Worm (Caenorhabditis elegans) whole organism, young adult: ENCODE data around the gene mcm-3AP.
A peak's percentile ranks its signal among the peaks of the same experiment; 100 is the strongest.
"Not testable (repeated sequence)": the region's sequence is repeated elsewhere in the genome, so short reads cannot be mapped to it uniquely, and the experiment has no call there.

Source experiments
- B0019.2 ChIP-seq: fragments of 200-800 bp; sonication (Bioruptor generic); conservative IDR thresholded peaks from 2 replicates; pipeline ENCODE4 v1.3.6; 2022; ENCODE audit warnings: missing genetic modification reagents, missing genetic modification characterization, missing compliant biosample characterization
- B0035.1 ChIP-seq: sonication (generic microtip); optimal IDR thresholded peaks from 2 replicates; lab custom pipeline; 2016; ENCODE audit warnings: missing genetic modification characterization, mild to moderate bottlenecking, missing compliant biosample characterization, missing genotype, missing genetic modification reagents
- D2030.7 ChIP-seq: fragments of 200-800 bp; sonication (Bioruptor generic); IDR thresholded peaks from 2 replicates; pipeline ENCODE4 v1.3.6; 2022; ENCODE audit warnings: missing genetic modification reagents, missing genetic modification characterization, missing compliant biosample characterization
- F37B4.10 ChIP-seq: fragments of 200-800 bp; sonication (Bioruptor generic); IDR thresholded peaks from 2 replicates; pipeline ENCODE4 v1.3.6; 2022; ENCODE audit warnings: missing genetic modification characterization, missing compliant biosample characterization
- F39B2.1 ChIP-seq: fragments of 200-800 bp; sonication (Bioruptor generic); IDR thresholded peaks from 2 replicates; pipeline ENCODE4 v1.3.6; 2022; ENCODE audit warnings: missing genetic modification reagents, missing genetic modification characterization, missing compliant biosample characterization
- F49E8.2 ChIP-seq: sonication (generic microtip); optimal IDR thresholded peaks from 3 replicates; lab custom pipeline; 2017; ENCODE audit warnings: missing genetic modification characterization, mild to moderate bottlenecking, missing compliant biosample characterization, antibody characterized with exemption, moderate library complexity; ENCODE audit not compliant: insufficient read depth
- Y53F4B.3 ChIP-seq: fragments of 200-800 bp; sonication (Bioruptor generic); IDR thresholded peaks from 2 replicates; pipeline ENCODE4 v1.3.6; 2022; ENCODE audit warnings: missing genetic modification reagents, missing genetic modification characterization, missing compliant biosample characterization
- Y53G8AR.9 ChIP-seq: fragments of 200-800 bp; sonication (Bioruptor generic); conservative IDR thresholded peaks from 2 replicates; pipeline ENCODE4 v1.3.6; 2022; ENCODE audit warnings: missing genetic modification reagents, missing genetic modification characterization, missing compliant biosample characterization
- Y79H2A.3 ChIP-seq: fragments of 200-800 bp; sonication (Bioruptor generic); conservative IDR thresholded peaks from 2 replicates; pipeline ENCODE4 v1.3.6; 2022; ENCODE audit warnings: missing genetic modification reagents, missing genetic modification characterization, missing compliant biosample characterization
- ama-1 ChIP-seq, 3 experiments: fragments of 150-350 bp in 1 of 3; sonication (generic microtip) in 2 of 3; optimal IDR thresholded peaks; 2 replicates each; lab custom pipeline; 2014 to 2018; ENCODE audit warnings: missing biosample characterization in 2 of 3, missing genetic modification characterization in 2 of 3, missing genetic modification reagents in 2 of 3
- aptf-2 ChIP-seq: fragments of 200-800 bp; sonication (Bioruptor generic); conservative IDR thresholded peaks from 2 replicates; pipeline ENCODE4 v1.3.6; 2022; ENCODE audit warnings: missing genetic modification reagents, missing genetic modification characterization, missing compliant biosample characterization
- aptf-3 ChIP-seq: fragments of 200-800 bp; sonication (Bioruptor generic); IDR thresholded peaks from 2 replicates; pipeline ENCODE4 v1.3.6; 2022; ENCODE audit warnings: missing genetic modification characterization, missing compliant biosample characterization
- atf-7 ChIP-seq: sonication (generic microtip); optimal IDR thresholded peaks from 2 replicates; lab custom pipeline; 2017; ENCODE audit warnings: mild to moderate bottlenecking, missing genetic modification characterization, missing compliant biosample characterization
- athp-1 ChIP-seq: sonication (generic microtip); optimal IDR thresholded peaks from 2 replicates; lab custom pipeline; 2017; ENCODE audit warnings: mild to moderate bottlenecking, missing genetic modification characterization, missing compliant biosample characterization
- attf-3 ChIP-seq: fragments of 200-800 bp; sonication (Bioruptor generic); conservative IDR thresholded peaks from 2 replicates; pipeline ENCODE4 v1.3.6; 2022; ENCODE audit warnings: missing genetic modification reagents, missing genetic modification characterization, missing compliant biosample characterization
- attf-5 ChIP-seq: fragments of 200-800 bp; sonication (Bioruptor generic); optimal IDR thresholded peaks from 2 replicates; lab custom pipeline; 2018; ENCODE audit warnings: mild to moderate bottlenecking, missing genetic modification characterization, missing compliant biosample characterization
- cebp-1 ChIP-seq, 2 experiments: fragments of 200-800 bp in 1 of 2; sonication (Bioruptor generic) in 1 of 2; sonication (generic microtip) in 1 of 2; IDR thresholded peaks in 1 of 2; optimal IDR thresholded peaks in 1 of 2; 2 replicates each; pipeline versions ENCODE4 v1.3.6 to Lab custom; 2017 to 2022; ENCODE audit warnings: missing compliant biosample characterization in 2 of 2, missing genetic modification characterization in 2 of 2, mild to moderate bottlenecking in 1 of 2, missing genetic modification reagents in 1 of 2, moderate library complexity in 1 of 2
- dox-1 ChIP-seq: fragments of 200-800 bp; sonication (Bioruptor generic); IDR thresholded peaks from 2 replicates; pipeline ENCODE4 v1.3.6; 2022; ENCODE audit warnings: missing genetic modification reagents, missing genetic modification characterization, missing compliant biosample characterization
- efl-1 ChIP-seq: fragments of 150-350 bp; optimal IDR thresholded peaks from 2 replicates; lab custom pipeline; 2014; ENCODE audit warnings: missing biosample characterization, missing genetic modification reagents, missing genetic modification characterization
- egl-18 ChIP-seq: fragments of 200-800 bp; sonication (Bioruptor generic); IDR thresholded peaks from 2 replicates; pipeline ENCODE4 v1.3.6; 2022; ENCODE audit warnings: missing genetic modification reagents, missing genetic modification characterization, missing compliant biosample characterization
- ets-4 ChIP-seq: fragments of 200-800 bp; sonication (Bioruptor generic); optimal IDR thresholded peaks from 2 replicates; lab custom pipeline; 2018; ENCODE audit warnings: mild to moderate bottlenecking, missing genetic modification characterization, missing compliant biosample characterization
- gei-17 ChIP-seq: fragments of 200-800 bp; sonication (Bioruptor generic); optimal IDR thresholded peaks from 2 replicates; lab custom pipeline; 2018; ENCODE audit warnings: mild to moderate bottlenecking, missing genetic modification characterization, missing compliant biosample characterization
- hmg-1.2 ChIP-seq: fragments of 200-800 bp; sonication (Bioruptor generic); IDR thresholded peaks from 2 replicates; pipeline ENCODE4 v1.3.6; 2022; ENCODE audit warnings: missing genetic modification reagents, missing genetic modification characterization, missing compliant biosample characterization
- let-526 ChIP-seq: fragments of 200-800 bp; sonication (Bioruptor generic); IDR thresholded peaks from 2 replicates; pipeline ENCODE4 v1.3.6; 2022; ENCODE audit warnings: missing genetic modification reagents, missing genetic modification characterization, missing compliant biosample characterization
- lin-35 ChIP-seq, 3 experiments: fragments of 150-350 bp in 2 of 3; sonication (generic microtip) in 1 of 3; optimal IDR thresholded peaks; 2 replicates each; lab custom pipeline; 2014 to 2018; ENCODE audit warnings: missing biosample characterization in 3 of 3, missing genetic modification characterization in 3 of 3, missing genetic modification reagents in 3 of 3
- lin-54 ChIP-seq: fragments of 200-800 bp; sonication (Bioruptor generic); optimal IDR thresholded peaks from 2 replicates; lab custom pipeline; 2018; ENCODE audit warnings: mild to moderate bottlenecking, missing genetic modification characterization, missing compliant biosample characterization
- lir-1 ChIP-seq: fragments of 200-800 bp; sonication (Bioruptor generic); conservative IDR thresholded peaks from 2 replicates; pipeline ENCODE4 v1.3.6; 2022; ENCODE audit warnings: missing genetic modification reagents, missing genetic modification characterization, missing compliant biosample characterization
- madf-10 ChIP-seq: sonication (generic microtip); optimal IDR thresholded peaks from 2 replicates; lab custom pipeline; 2016; ENCODE audit warnings: mild to moderate bottlenecking, missing genetic modification characterization, missing compliant biosample characterization
- madf-8 ChIP-seq: fragments of 200-800 bp; sonication (Bioruptor generic); conservative IDR thresholded peaks from 2 replicates; pipeline ENCODE4 v1.3.6; 2022; ENCODE audit warnings: missing genetic modification reagents, missing genetic modification characterization, missing compliant biosample characterization
- nfya-2 ChIP-seq: fragments of 200-800 bp; sonication (Bioruptor generic); IDR thresholded peaks from 2 replicates; pipeline ENCODE4 v1.3.6; 2022; ENCODE audit warnings: missing genetic modification reagents, missing genetic modification characterization, missing compliant biosample characterization
- pbrm-1 ChIP-seq: fragments of 200-800 bp; sonication (Bioruptor generic); IDR thresholded peaks from 2 replicates; pipeline ENCODE4 v1.3.6; 2022; ENCODE audit warnings: missing genetic modification reagents, missing genetic modification characterization, missing compliant biosample characterization
- rpc-1 ChIP-seq, 2 experiments: fragments of 150-350 bp in 1 of 2; sonication (generic microtip) in 1 of 2; optimal IDR thresholded peaks; 2 replicates each; lab custom pipeline; 2014 to 2018; ENCODE audit warnings: missing biosample characterization in 1 of 2, missing genetic modification characterization in 1 of 2, missing genetic modification reagents in 1 of 2, missing genotype in 1 of 2
- snpc-3.4 ChIP-seq: sonication (generic microtip); optimal IDR thresholded peaks from 2 replicates; lab custom pipeline; 2017; ENCODE audit warnings: missing genetic modification characterization, mild to moderate bottlenecking, missing compliant biosample characterization, antibody characterized with exemption, moderate library complexity, missing genotype, missing genetic modification reagents
- snpc-4 ChIP-seq, 5 experiments: fragments of 150-350 bp in 1 of 5; sonication (generic microtip) in 4 of 5; optimal IDR thresholded peaks; 2 replicates each; lab custom pipeline; 2014 to 2018; ENCODE audit warnings: missing genetic modification characterization in 5 of 5, missing biosample characterization in 3 of 5, antibody characterized with exemption in 2 of 5, mild to moderate bottlenecking in 2 of 5, missing compliant biosample characterization in 2 of 5, missing genotype in 2 of 5, moderate library complexity in 2 of 5, missing genetic modification reagents in 1 of 5
- tbp1 ChIP-seq: fragments of 200-800 bp; sonication (Bioruptor generic); optimal IDR thresholded peaks from 2 replicates; lab custom pipeline; 2018; ENCODE audit warnings: mild to moderate bottlenecking, missing genetic modification characterization, missing compliant biosample characterization
- unc-130 ChIP-seq: sonication (generic microtip); optimal IDR thresholded peaks from 2 replicates; lab custom pipeline; 2016; ENCODE audit warnings: missing genetic modification reagents, missing genetic modification characterization, missing compliant biosample characterization
- xnd-1 ChIP-seq: sonication (generic microtip); optimal IDR thresholded peaks from 2 replicates; lab custom pipeline; 2016; ENCODE audit warnings: missing genotype, missing genetic modification reagents, missing genetic modification characterization, missing compliant biosample characterization
- ztf-18 ChIP-seq: sonication (generic microtip); optimal IDR thresholded peaks from 2 replicates; lab custom pipeline; 2016; ENCODE audit warnings: missing genotype, mild to moderate bottlenecking, missing genetic modification characterization, missing compliant biosample characterization
- ztf-25 ChIP-seq: fragments of 200-800 bp; sonication (Bioruptor generic); IDR thresholded peaks from 2 replicates; pipeline ENCODE4 v1.3.6; 2022; ENCODE audit warnings: missing genetic modification reagents, missing genetic modification characterization, missing compliant biosample characterization
- ztf-26 ChIP-seq: sonication (generic microtip); optimal IDR thresholded peaks from 2 replicates; lab custom pipeline; 2017; ENCODE audit warnings: missing genetic modification characterization, missing compliant biosample characterization
- ztf-28 ChIP-seq: fragments of 200-800 bp; sonication (Bioruptor generic); IDR thresholded peaks from 2 replicates; pipeline ENCODE4 v1.3.6; 2022; ENCODE audit warnings: missing genetic modification reagents, missing genetic modification characterization, missing compliant biosample characterization

mcm-3AP gene

ce11 chrIV:7943272-7943671, 5.2 kb upstream of the mcm-3AP start:
- no peak for TF ChIP-seq lin-54
- no peak for TF ChIP-seq F39B2.1 (GFP tag; lab: Robert Waterston, UW)
- 0 out of 2 replicates have a peak, but pooled peaks have one; percentile 18 for TF ChIP-seq madf-8 (GFP tag; lab: Robert Waterston, UW)
- no peak for TF ChIP-seq aptf-3
- 0 out of 2 replicates have a peak, but pooled peaks have one; percentile 64 for TF ChIP-seq ztf-25 (GFP tag; lab: Robert Waterston, UW)
- TF ChIP-seq unc-130 (GFP tag; lab: Kevin White, UChicago): no peak
- TF ChIP-seq madf-10 (tag; lab: Kevin White, UChicago): no peak
- TF ChIP-seq aptf-2 (GFP tag; lab: Robert Waterston, UW): no peak
- TF ChIP-seq egl-18 (GFP tag; lab: Robert Waterston, UW): 0 out of 2 replicates have a peak, but pooled peaks have one; percentile 11
- TF ChIP-seq dox-1 (GFP tag; lab: Robert Waterston, UW): no peak
- no peak for TF ChIP-seq gei-17 (GFP tag; lab: Kevin White, UChicago)
- TF ChIP-seq athp-1 (tag; lab: Kevin White, UChicago): peak; percentile 5
- no peak for TF ChIP-seq ets-4 (GFP tag; lab: Kevin White, UChicago)
- no peak for TF ChIP-seq ama-1 (optimal IDR thresholded peaks at IDR 0.05; lab: Kevin White, UChicago)
- TF ChIP-seq ama-1 (GFP tag; optimal IDR thresholded peaks at IDR 0.05; lab: Kevin White, UChicago): no peak
- no peak for TF ChIP-seq Y53F4B.3
- TF ChIP-seq snpc-3.4 (tag; lab: Kevin White, UChicago): peak; percentile 32
- no peak for TF ChIP-seq nfya-2 (GFP tag; lab: Robert Waterston, UW)
- TF ChIP-seq pbrm-1: 0 out of 2 replicates have a peak, but pooled peaks have one; percentile 19

- no peak for TF ChIP-seq lir-1 (GFP tag; lab: Robert Waterston, UW)
- TF ChIP-seq xnd-1 (tag; lab: Kevin White, UChicago): no peak
- TF ChIP-seq Y53G8AR.9 (GFP tag; lab: Robert Waterston, UW): no peak
- TF ChIP-seq B0035.1: no peak
- TF ChIP-seq Y79H2A.3 (GFP tag; lab: Robert Waterston, UW): no peak
- TF ChIP-seq atf-7 (tag; lab: Kevin White, UChicago): no peak
- TF ChIP-seq cebp-1 (GFP tag; IDR thresholded peaks at IDR 0.05; lab: Robert Waterston, UW): no peak
- no peak for TF ChIP-seq cebp-1 (tag; optimal IDR thresholded peaks at IDR 0.05; lab: Kevin White, UChicago)
- no peak for TF ChIP-seq unc-130 (GFP tag; lab: Kevin White, UChicago)
Measured at ce11 chrIV:7946457-7946856, 2.0 kb upstream of the mcm-3AP start, which contains the start of gene czw-1. Gene czw-1, minus strand, starts transcription at chrIV:7946825.

ce11 chrIV:7946899-7947499, 1.5 kb upstream of the mcm-3AP start, which contains the start of gene F20D12.12:
Gene F20D12.12, plus strand, starts transcription at chrIV:7947440.
- peak; percentile 53; the same call in 1 of the 2 replicates for TF ChIP-seq Y53F4B.3
- peak; percentile 92 for TF ChIP-seq efl-1 (GFP tag; lab: Kevin White, UChicago)
- peak; percentile 78 for TF ChIP-seq lin-54
- TF ChIP-seq Y53G8AR.9 (GFP tag; lab: Robert Waterston, UW): peak; percentile 88
- TF ChIP-seq ztf-26: peak; percentile 23
- TF ChIP-seq let-526 (GFP tag; lab: Robert Waterston, UW): peak; percentile 71; the same call in 1 of the 2 replicates
- peak; percentile 69 for TF ChIP-seq xnd-1 (tag; lab: Kevin White, UChicago)
- TF ChIP-seq snpc-4 (GFP tag; optimal IDR thresholded peaks at IDR 0.05; lab: Kevin White, UChicago): peak; percentile 19
- TF ChIP-seq snpc-4 (tag; optimal IDR thresholded peaks at IDR 0.05; lab: Kevin White, UChicago): peak in 3 of 4 experiments; percentile 28 to 57 (median 39)
- peak in 2 of 3 experiments; percentile 25 to 50 for TF ChIP-seq lin-35 (GFP tag; optimal IDR thresholded peaks at IDR 0.05; lab: Kevin White, UChicago)
- TF ChIP-seq ztf-18 (tag; lab: Kevin White, UChicago): peak; percentile 38
- peak; percentile 99 for TF ChIP-seq D2030.7
- peak; percentile 94 for TF ChIP-seq attf-5 (GFP tag; lab: Kevin White, UChicago)
- TF ChIP-seq tbp1 (GFP tag; lab: Kevin White, UChicago): peak; percentile 59
- TF ChIP-seq B0019.2 (GFP tag; lab: Robert Waterston, UW): peak; percentile 96
- TF ChIP-seq unc-130 (GFP tag; lab: Kevin White, UChicago): peak; percentile 55
- peak; percentile 98 for TF ChIP-seq ztf-28 (GFP tag; lab: Robert Waterston, UW)
- peak; percentile 85 for TF ChIP-seq hmg-1.2 (GFP tag; lab: Robert Waterston, UW)
- TF ChIP-seq rpc-1 (optimal IDR thresholded peaks at IDR 0.05; lab: Kevin White, UChicago): peak; percentile 14
- not testable (repeated sequence) for TF ChIP-seq rpc-1 (tag; optimal IDR thresholded peaks at IDR 0.05; lab: Kevin White, UChicago)
- TF ChIP-seq attf-3 (GFP tag; lab: Robert Waterston, UW): peak; percentile 88
- peak; percentile 73 for TF ChIP-seq F49E8.2 (tag; lab: Kevin White, UChicago)
- peak; percentile 92 for TF ChIP-seq ztf-25 (GFP tag; lab: Robert Waterston, UW)
- TF ChIP-seq F37B4.10 (GFP tag; lab: Robert Waterston, UW): 0 out of 2 replicates have a peak, but pooled peaks have one; percentile 6
- peak; percentile 64 for TF ChIP-seq snpc-3.4 (tag; lab: Kevin White, UChicago)
